Worm (Caenorhabditis elegans) whole organism, late embryonic: ENCODE data around the gene phlp-2.

Experiments
- K02D7.2 ChIP-seq: sonication (generic microtip); optimal IDR thresholded peaks from 2 replicates; lab custom pipeline; 2017; ENCODE audit warnings: mild to moderate bottlenecking, missing genetic modification characterization, missing compliant biosample characterization
- T23F11.4 ChIP-seq: fragments of 200-800 bp; sonication (Bioruptor generic); optimal IDR thresholded peaks from 2 replicates; lab custom pipeline; 2018; ENCODE audit warnings: mild to moderate bottlenecking, missing genetic modification characterization, missing compliant biosample characterization
- Y22D7AL.16 ChIP-seq: sonication (generic microtip); optimal IDR thresholded peaks from 2 replicates; lab custom pipeline; 2016; ENCODE audit warnings: missing genetic modification characterization, missing compliant biosample characterization
- ahr-1 ChIP-seq: sonication (generic microtip); optimal IDR thresholded peaks from 2 replicates; lab custom pipeline; 2016; ENCODE audit warnings: missing genetic modification characterization, missing compliant biosample characterization
- ama-1 ChIP-seq: fragments of 150-350 bp; optimal IDR thresholded peaks from 2 replicates; lab custom pipeline; 2014
- ceh-14 ChIP-seq: sonication (generic microtip); optimal IDR thresholded peaks from 2 replicates; lab custom pipeline; 2016; ENCODE audit warnings: missing genotype, missing genetic modification characterization, missing compliant biosample characterization
- ceh-19 ChIP-seq: fragments of 200-800 bp; sonication (Bioruptor generic); optimal IDR thresholded peaks from 2 replicates; lab custom pipeline; 2018; ENCODE audit warnings: mild to moderate bottlenecking, missing genetic modification characterization, missing compliant biosample characterization
- ceh-2 ChIP-seq: sonication (generic microtip); optimal IDR thresholded peaks from 2 replicates; lab custom pipeline; 2016; ENCODE audit warnings: missing genotype, missing genetic modification characterization, missing compliant biosample characterization
- ceh-22 ChIP-seq: sonication (generic microtip); optimal IDR thresholded peaks from 2 replicates; lab custom pipeline; 2017; ENCODE audit warnings: missing biosample characterization, missing genetic modification characterization
- ceh-24 ChIP-seq: sonication (generic microtip); optimal IDR thresholded peaks from 2 replicates; lab custom pipeline; 2016; ENCODE audit warnings: mild to moderate bottlenecking, missing genetic modification characterization, missing compliant biosample characterization
- ceh-31 ChIP-seq: sonication (generic microtip); optimal IDR thresholded peaks from 2 replicates; lab custom pipeline; 2016; ENCODE audit warnings: missing genetic modification characterization, missing compliant biosample characterization
- ceh-34 ChIP-seq: sonication (generic microtip); optimal IDR thresholded peaks from 2 replicates; lab custom pipeline; 2016; ENCODE audit warnings: mild to moderate bottlenecking, missing genetic modification characterization, missing compliant biosample characterization
- dve-1 ChIP-seq: sonication (generic microtip); optimal IDR thresholded peaks from 2 replicates; lab custom pipeline; 2017; ENCODE audit warnings: antibody characterized with exemption, mild to moderate bottlenecking, missing genetic modification characterization, missing compliant biosample characterization
- elt-2 ChIP-seq: sonication (generic microtip); optimal IDR thresholded peaks from 2 replicates; lab custom pipeline; 2016; ENCODE audit warnings: missing genetic modification reagents, missing genetic modification characterization, missing compliant biosample characterization
- elt-4 ChIP-seq: sonication (generic microtip); optimal IDR thresholded peaks from 2 replicates; lab custom pipeline; 2016; ENCODE audit warnings: missing genetic modification characterization, missing compliant biosample characterization
- ets-4 ChIP-seq: sonication (generic microtip); optimal IDR thresholded peaks from 2 replicates; lab custom pipeline; 2016; ENCODE audit warnings: missing genetic modification characterization, missing compliant biosample characterization
- fkh-10 ChIP-seq: fragments of 150-350 bp; optimal IDR thresholded peaks from 2 replicates; lab custom pipeline; 2014; ENCODE audit warnings: missing biosample characterization, missing genetic modification reagents, missing genetic modification characterization
- gmeb-2 ChIP-seq: sonication (generic microtip); optimal IDR thresholded peaks from 2 replicates; lab custom pipeline; 2016; ENCODE audit warnings: missing genetic modification characterization, inconsistent platforms, missing compliant biosample characterization
- hlh-13 ChIP-seq: fragments of 200-800 bp; sonication (Bioruptor generic); optimal IDR thresholded peaks from 2 replicates; lab custom pipeline; 2018; ENCODE audit warnings: mild to moderate bottlenecking, missing genetic modification characterization, missing compliant biosample characterization
- hlh-15 ChIP-seq: sonication (generic microtip); optimal IDR thresholded peaks from 2 replicates; lab custom pipeline; 2016; ENCODE audit warnings: missing genetic modification characterization, missing compliant biosample characterization
- hlh-6 ChIP-seq: sonication (generic microtip); optimal IDR thresholded peaks from 2 replicates; lab custom pipeline; 2016; ENCODE audit warnings: missing genotype, missing genetic modification characterization, missing compliant biosample characterization
- hlh-8 ChIP-seq: sonication (generic microtip); optimal IDR thresholded peaks from 2 replicates; lab custom pipeline; 2016; ENCODE audit warnings: missing genotype, missing genetic modification characterization, missing compliant biosample characterization
- lim-6 ChIP-seq: sonication (generic microtip); optimal IDR thresholded peaks from 2 replicates; lab custom pipeline; 2016; ENCODE audit warnings: missing genetic modification characterization, missing compliant biosample characterization
- lin-11 ChIP-seq: fragments of 200-800 bp; sonication (Bioruptor generic); optimal IDR thresholded peaks from 2 replicates; lab custom pipeline; 2018; ENCODE audit warnings: mild to moderate bottlenecking, missing genetic modification characterization, missing compliant biosample characterization
- mec-3 ChIP-seq: sonication (generic microtip); optimal IDR thresholded peaks from 2 replicates; lab custom pipeline; 2016; ENCODE audit warnings: borderline replicate concordance, missing genetic modification characterization, missing compliant biosample characterization
- nfya-1 ChIP-seq: sonication (generic microtip); optimal IDR thresholded peaks from 2 replicates; lab custom pipeline; 2017; ENCODE audit warnings: missing genetic modification characterization, mild to moderate bottlenecking, missing compliant biosample characterization, antibody characterized with exemption, moderate library complexity
- nhr-11 ChIP-seq: fragments of 150-350 bp; optimal IDR thresholded peaks from 2 replicates; lab custom pipeline; 2014; ENCODE audit warnings: missing biosample characterization, missing genetic modification characterization
- nhr-232 ChIP-seq: sonication (generic microtip); optimal IDR thresholded peaks from 2 replicates; lab custom pipeline; 2016; ENCODE audit warnings: missing genetic modification characterization, missing compliant biosample characterization
- npax-4 ChIP-seq: sonication (generic microtip); optimal IDR thresholded peaks from 2 replicates; lab custom pipeline; 2016; ENCODE audit warnings: missing genetic modification characterization, missing compliant biosample characterization
- odd-2 ChIP-seq: sonication (generic microtip); optimal IDR thresholded peaks from 2 replicates; lab custom pipeline; 2017; ENCODE audit warnings: antibody characterized with exemption, mild to moderate bottlenecking, missing genetic modification characterization, missing compliant biosample characterization
- pag-3 ChIP-seq: sonication (generic microtip); optimal IDR thresholded peaks from 2 replicates; lab custom pipeline; 2016; ENCODE audit warnings: missing compliant biosample characterization, missing genetic modification characterization, borderline replicate concordance
- pax-1 ChIP-seq: fragments of 150-350 bp; optimal IDR thresholded peaks from 2 replicates; lab custom pipeline; 2014; ENCODE audit warnings: missing biosample characterization, missing genetic modification characterization
- pha-2 ChIP-seq: sonication (generic microtip); optimal IDR thresholded peaks from 2 replicates; lab custom pipeline; 2017; ENCODE audit warnings: mild to moderate bottlenecking, missing genetic modification characterization, missing compliant biosample characterization
- pha-4 ChIP-seq: fragments of 150-350 bp; optimal IDR thresholded peaks from 2 replicates; lab custom pipeline; 2018; ENCODE audit warnings: missing biosample characterization, missing genetic modification reagents, missing genetic modification characterization
- pqm-1 ChIP-seq: sonication (generic microtip); optimal IDR thresholded peaks from 2 replicates; lab custom pipeline; 2016; ENCODE audit warnings: missing genetic modification characterization, missing compliant biosample characterization
- rnt-1 ChIP-seq: sonication (generic microtip); optimal IDR thresholded peaks from 2 replicates; lab custom pipeline; 2016; ENCODE audit warnings: missing genetic modification characterization, missing compliant biosample characterization
- sdc-2 ChIP-seq: sonication (generic microtip); optimal IDR thresholded peaks from 2 replicates; lab custom pipeline; 2016; ENCODE audit warnings: missing genotype, missing genetic modification characterization, missing compliant biosample characterization
- sox-2 ChIP-seq: fragments of 200-800 bp; sonication (Bioruptor generic); IDR thresholded peaks from 2 replicates; pipeline ENCODE4 v1.3.6; 2022; ENCODE audit warnings: missing genetic modification reagents, missing genetic modification characterization, missing compliant biosample characterization
- sox-4 ChIP-seq: sonication (generic microtip); optimal IDR thresholded peaks from 2 replicates; lab custom pipeline; 2017; ENCODE audit warnings: mild to moderate bottlenecking, missing genetic modification characterization, inconsistent platforms, missing compliant biosample characterization
- syd-9 ChIP-seq: sonication (generic microtip); optimal IDR thresholded peaks from 2 replicates; lab custom pipeline; 2016; ENCODE audit warnings: mild to moderate bottlenecking, missing genetic modification characterization, moderate library complexity, missing compliant biosample characterization
- unc-42 ChIP-seq: sonication (generic microtip); optimal IDR thresholded peaks from 2 replicates; lab custom pipeline; 2016; ENCODE audit warnings: missing genotype, missing genetic modification characterization, missing compliant biosample characterization
- unc-86 ChIP-seq: sonication (generic microtip); optimal IDR thresholded peaks from 2 replicates; lab custom pipeline; 2016; ENCODE audit warnings: missing genetic modification characterization, missing compliant biosample characterization

The phlp-2 gene

ce11 chrIII:4193659-4194103 is 15.6 kb upstream of the phlp-2 start, which contains the start of gene xbp-1 (continued):
- TF ChIP-seq sox-4 (tag; lab: Kevin White, UChicago) (no peak), sdc-2 (tag; lab: Kevin White, UChicago) (peak; percentile 2), hlh-15 (tag; lab: Kevin White, UChicago) (no peak), unc-86 (tag; lab: Kevin White, UChicago) (no peak), pag-3 (no peak), npax-4 (no peak)

- TF ChIP-seq elt-2 (no peak), syd-9 (tag; lab: Kevin White, UChicago) (no peak), pha-2 (tag; lab: Kevin White, UChicago) (no peak), hlh-15 (tag; lab: Kevin White, UChicago) (no peak), mec-3 (no peak)
- TF ChIP-seq, all 69 proteins: peak for 0
These were observed 14.8 kb upstream of the phlp-2 start for ce11 chrIII:4194349-4195110.

- peak; percentile 94 for TF ChIP-seq hlh-8 (tag; lab: Kevin White, UChicago)
- TF ChIP-seq Y22D7AL.16 (tag; lab: Kevin White, UChicago) = no peak
- peak; percentile 82 for TF ChIP-seq ama-1 (lab: Kevin White, UChicago)
These were observed 13.8 kb upstream of the phlp-2 start for ce11 chrIII:4195306-4196008.

- TF ChIP-seq elt-2 (peak; percentile 34), pag-3 (no peak), ets-4 (peak; percentile 71), lim-6 (tag; lab: Kevin White, UChicago) (peak; percentile 61), sdc-2 (tag; lab: Kevin White, UChicago) (peak; percentile 19), sox-2 (GFP tag; lab: Robert Waterston, UW) (no peak), pha-4 (tag; lab: Kevin White, UChicago) (no peak), ceh-22 (tag; lab: Kevin White, UChicago) (no peak), nfya-1 (tag; lab: Kevin White, UChicago) (peak; percentile 67), unc-42 (tag; lab: Kevin White, UChicago) (peak; percentile 47), hlh-6 (tag; lab: Kevin White, UChicago) (no peak), hlh-13 (GFP tag; lab: Kevin White, UChicago) (no peak), K02D7.2 (no peak), ceh-24 (tag; lab: Kevin White, UChicago) (no peak), unc-86 (tag; lab: Kevin White, UChicago) (no peak), ceh-34 (tag; lab: Kevin White, UChicago) (peak; percentile 28), gmeb-2 (tag; lab: Kevin White, UChicago) (no peak), ceh-31 (tag; lab: Kevin White, UChicago) (peak; percentile 89), ceh-14 (tag; lab: Kevin White, UChicago) (peak; percentile 19), nhr-232 (no peak), dve-1 (tag; lab: Kevin White, UChicago) (no peak), mec-3 (peak; percentile 78), T23F11.4 (no peak), fkh-10 (no peak), lin-11 (tag; lab: Kevin White, UChicago) (no peak), ceh-2 (tag; lab: Kevin White, UChicago) (peak; percentile 85), rnt-1 (tag; lab: Kevin White, UChicago) (peak; percentile 64), pha-2 (tag; lab: Kevin White, UChicago) (no peak), ahr-1 (tag; lab: Kevin White, UChicago) (no peak), odd-2 (tag; lab: Kevin White, UChicago) (no peak), elt-4 (tag; lab: Kevin White, UChicago) (no peak), nhr-11 (no peak), sox-4 (tag; lab: Kevin White, UChicago) (no peak), pax-1 (tag; lab: Kevin White, UChicago) (peak; percentile 31), pqm-1 (no peak), ceh-19 (no peak)
These were observed 12.8 kb upstream of the phlp-2 start for ce11 chrIII:4196301-4196987.
